Fruit fly (Drosophila melanogaster) Kc167 (cell line): ENCODE results near the gene CG42327.

Source experiments
- Myc ChIP-seq: fragments of >200 bp; optimal IDR thresholded peaks from 2 replicates; lab custom pipeline; 2017; ENCODE audit warnings: missing external identifiers
- Sin3A ChIP-seq: fragments of >200 bp; optimal IDR thresholded peaks from 2 replicates; lab custom pipeline; 2018; ENCODE audit warnings: missing external identifiers
- h ChIP-seq: fragments of >200 bp; optimal IDR thresholded peaks from 3 replicates; lab custom pipeline; 2018; ENCODE audit warnings: missing external identifiers
- insv ChIP-seq: fragments of >200 bp; optimal IDR thresholded peaks from 3 replicates; lab custom pipeline; 2018; ENCODE audit warnings: missing external identifiers
- psq ChIP-seq: fragments of >200 bp; optimal IDR thresholded peaks from 2 replicates; lab custom pipeline; 2017; ENCODE audit warnings: missing external identifiers
- ttk ChIP-seq: sonication (Bioruptor generic); optimal IDR thresholded peaks from 2 replicates; lab custom pipeline; 2017; ENCODE audit warnings: missing external identifiers

CG42327 gene

DNA sequence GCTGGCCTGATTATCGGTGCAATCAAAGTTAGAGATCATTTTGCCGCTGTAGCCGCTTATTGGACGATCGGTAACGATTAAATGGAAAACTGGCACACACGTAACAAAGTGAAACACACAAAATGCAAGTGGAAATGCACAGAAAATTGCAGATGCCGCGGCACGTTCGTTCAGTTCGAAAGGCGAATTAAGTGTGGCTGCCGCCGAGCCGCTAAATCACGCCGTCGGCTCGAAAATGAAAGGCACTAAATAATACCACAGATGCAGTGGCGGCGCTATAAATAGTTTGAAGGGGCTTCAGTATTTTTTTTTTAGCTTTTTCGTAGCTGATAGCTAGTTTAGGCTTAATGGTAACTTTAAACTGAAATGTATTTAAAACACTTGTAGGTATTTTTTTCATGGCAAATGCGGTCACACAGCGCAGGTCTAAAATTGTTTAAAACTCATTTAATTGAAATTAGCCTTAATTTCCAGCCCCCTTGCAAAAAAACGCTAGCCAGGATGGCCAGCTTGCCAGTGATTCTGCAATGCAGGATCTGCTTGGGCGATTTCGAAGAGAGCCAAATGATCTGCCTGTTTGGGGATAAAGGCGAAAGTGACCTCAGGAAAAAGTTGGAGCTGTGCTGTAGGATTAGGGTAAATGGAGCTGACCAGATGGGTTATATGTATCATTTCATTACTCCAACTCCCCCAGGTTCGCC lies 36.1 kb upstream of the CG42327 start, which contains the start of the genes Jupiter and CG14710:
Gene Jupiter (minus strand): TSS at position 198 of the 701 bp plus-strand sequence.
Gene CG14710 (plus strand): TSS at position 382 of the 701 bp plus-strand sequence.
- no peak for TF ChIP-seq psq
- no peak for TF ChIP-seq h (lab: Kevin White, UChicago)
- TF ChIP-seq insv, result no peak
- TF ChIP-seq Sin3A (lab: Kevin White, UChicago), result no peak
- TF ChIP-seq ttk (lab: Kevin White, UChicago), result no peak
- TF ChIP-seq Myc (lab: Kevin White, UChicago), result no peak

DNA sequence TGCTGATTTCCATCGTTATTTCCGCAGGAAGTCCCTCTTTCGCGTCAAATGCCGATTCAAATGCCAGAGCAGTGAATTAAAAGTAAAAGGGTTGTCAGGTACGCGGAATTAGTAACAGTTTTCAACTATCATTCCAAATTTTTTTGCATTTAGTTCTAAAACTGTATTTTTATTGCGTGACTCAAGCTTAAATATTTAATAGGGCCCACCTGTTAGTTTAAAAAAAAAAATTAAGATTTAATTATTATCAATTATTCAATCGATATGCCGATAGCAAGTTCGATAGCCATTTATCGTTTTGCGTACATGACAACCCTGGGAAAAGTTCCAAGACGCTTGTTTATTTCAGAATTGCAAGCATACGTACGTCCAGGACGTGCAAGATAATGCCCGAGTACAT lies 32.9 kb upstream of the CG42327 start, which contains the start of gene CG14711:
Gene CG14711 (plus strand): TSS at position 315 of the 400 bp plus-strand sequence.
- TF ChIP-seq h (lab: Kevin White, UChicago) (no peak), Sin3A (lab: Kevin White, UChicago) (no peak), ttk (lab: Kevin White, UChicago) (no peak), psq (no peak), Myc (lab: Kevin White, UChicago) (no peak), insv (no peak)

DNA sequence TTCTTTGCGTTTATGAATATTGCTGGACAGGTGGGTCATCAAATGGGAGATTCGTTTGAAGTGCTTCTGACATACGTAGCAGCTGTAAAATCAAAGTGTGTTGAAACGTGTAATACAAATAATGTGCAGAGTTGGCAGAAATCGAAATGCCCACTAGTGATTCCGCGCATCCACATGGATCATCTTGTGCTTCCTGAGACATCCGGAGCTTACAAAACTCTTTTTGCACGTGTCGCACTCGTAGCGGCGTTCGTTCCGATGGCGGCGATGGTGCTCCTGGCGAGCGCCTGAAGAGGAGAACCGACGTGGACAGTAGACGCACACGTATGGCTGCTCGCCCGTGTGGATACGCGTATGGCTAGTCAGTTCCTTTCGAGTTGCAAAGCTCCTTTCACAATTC lies 30.4 kb upstream of the CG42327 start, which contains the start of gene Zaf1:
Gene Zaf1 (minus strand): TSS at position 101 of the 400 bp plus-strand sequence.
- TF ChIP-seq ttk (lab: Kevin White, UChicago) (no peak), Sin3A (lab: Kevin White, UChicago) (no peak), Myc (lab: Kevin White, UChicago) (no peak), psq (no peak), insv (no peak), h (lab: Kevin White, UChicago) (no peak)

DNA sequence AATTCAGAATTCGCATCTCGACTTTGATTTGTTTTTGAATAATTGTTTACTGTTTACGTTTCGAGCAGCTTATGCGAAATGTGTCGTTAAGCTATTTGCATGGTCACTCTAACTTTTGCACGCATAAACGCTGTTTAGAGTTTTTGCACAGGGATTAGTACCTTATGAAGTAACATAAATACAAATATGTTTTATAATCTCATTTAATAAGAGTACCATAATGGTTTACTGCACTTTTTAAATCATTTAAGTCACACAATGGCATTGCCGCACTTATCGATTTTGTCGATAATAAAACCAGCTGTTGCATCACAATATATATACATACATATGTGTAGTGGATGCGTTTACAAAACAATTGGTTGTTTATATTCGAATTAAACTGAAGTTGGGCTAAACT lies 29.4 kb upstream of the CG42327 start, which contains the start of the genes CG6813 and CG18764:
Gene CG6813 (minus strand): TSS at position 68 of the 400 bp plus-strand sequence.
Gene CG18764 (plus strand): TSS at position 319 of the 400 bp plus-strand sequence.
- no peak for TF ChIP-seq insv
- no peak for TF ChIP-seq Sin3A (lab: Kevin White, UChicago)

DNA sequence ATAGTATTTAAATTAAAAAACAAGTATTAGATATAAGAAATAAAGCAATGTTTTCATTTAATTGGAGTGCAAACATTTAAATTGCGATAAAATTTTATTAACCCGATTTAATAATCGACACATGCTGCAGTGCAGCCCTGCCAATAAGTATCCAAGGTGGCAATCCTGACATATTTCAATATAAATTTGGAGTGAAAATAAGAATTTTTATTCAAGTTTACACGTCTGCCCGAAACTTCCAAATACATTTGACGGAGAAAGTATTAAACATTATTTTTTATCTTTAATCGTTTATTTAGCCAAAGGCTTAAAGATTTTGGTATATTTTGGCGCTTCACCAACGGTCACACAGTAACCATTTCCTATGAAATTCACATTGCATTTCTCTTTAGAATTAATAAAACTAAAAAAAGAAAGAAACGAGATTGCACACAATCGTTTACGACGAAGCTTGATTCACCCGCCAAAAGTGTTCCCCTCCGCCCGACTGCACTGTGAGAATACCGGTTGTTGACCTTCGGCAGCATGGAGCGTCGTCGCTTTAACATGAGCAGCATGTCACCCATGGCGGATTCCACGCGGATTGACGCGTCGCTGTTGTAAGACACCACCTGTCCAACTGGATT lies 27.4 kb upstream of the CG42327 start, which contains the start of gene CG14712:
Gene CG14712 (plus strand): TSS at position 344 of the 626 bp plus-strand sequence.
- TF ChIP-seq psq (no peak), ttk (lab: Kevin White, UChicago) (no peak), Sin3A (lab: Kevin White, UChicago) (no peak), insv (no peak), h (lab: Kevin White, UChicago) (no peak), Myc (lab: Kevin White, UChicago) (no peak)

DNA sequence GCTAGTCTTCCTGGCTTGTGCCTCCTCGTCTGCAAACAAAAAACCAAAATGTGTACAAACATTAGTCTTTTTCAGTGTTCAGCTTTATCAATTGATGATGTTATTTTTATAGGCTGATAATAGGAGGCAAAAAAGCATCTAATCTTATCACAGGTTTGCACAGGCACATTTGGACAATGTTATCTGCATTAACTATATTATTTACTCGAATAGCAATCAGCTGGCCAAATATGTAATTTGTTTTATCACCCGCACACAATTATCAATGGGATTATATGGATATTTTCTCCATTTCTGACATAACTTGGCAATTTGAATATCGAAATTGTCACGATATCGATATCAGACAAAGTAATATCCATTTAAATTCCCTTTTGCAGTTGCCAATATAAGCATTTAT lies 18.4 kb upstream of the CG42327 start:
- TF ChIP-seq insv, result no peak

DNA sequence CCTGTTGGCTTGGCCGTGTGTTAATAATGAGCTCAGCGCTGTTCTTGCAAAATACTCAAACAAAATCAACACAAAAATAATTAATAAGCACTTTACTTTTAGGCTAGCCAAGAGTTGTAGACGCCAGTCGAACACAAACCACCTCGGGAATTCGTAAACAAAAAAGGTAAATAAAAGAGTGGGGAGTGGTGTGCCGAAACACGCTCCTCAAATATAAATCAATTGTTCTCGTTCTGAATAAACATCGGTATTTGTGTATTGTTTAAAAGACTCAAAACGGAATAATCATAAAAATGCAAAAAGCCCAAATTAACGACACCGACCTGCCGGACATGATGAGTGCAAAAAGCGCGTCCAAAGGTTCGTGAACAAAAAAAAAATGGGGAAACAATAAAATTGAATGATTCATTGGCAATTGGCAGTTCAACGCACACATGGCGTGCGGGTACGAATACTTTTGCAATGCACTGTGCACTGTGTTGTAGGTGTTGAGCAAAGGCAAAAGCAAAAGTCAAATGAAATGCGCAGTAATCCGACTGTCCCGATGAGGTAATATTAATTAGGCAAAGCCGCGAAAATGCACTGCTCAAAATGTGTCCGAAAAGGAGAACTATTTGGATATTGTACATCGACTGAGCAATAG lies 15.9 kb upstream of the CG42327 start:
- TF ChIP-seq h (lab: Kevin White, UChicago) (no peak), ttk (lab: Kevin White, UChicago) (no peak), insv (no peak), psq (no peak), Sin3A (lab: Kevin White, UChicago) (no peak), Myc (lab: Kevin White, UChicago) (no peak)

DNA sequence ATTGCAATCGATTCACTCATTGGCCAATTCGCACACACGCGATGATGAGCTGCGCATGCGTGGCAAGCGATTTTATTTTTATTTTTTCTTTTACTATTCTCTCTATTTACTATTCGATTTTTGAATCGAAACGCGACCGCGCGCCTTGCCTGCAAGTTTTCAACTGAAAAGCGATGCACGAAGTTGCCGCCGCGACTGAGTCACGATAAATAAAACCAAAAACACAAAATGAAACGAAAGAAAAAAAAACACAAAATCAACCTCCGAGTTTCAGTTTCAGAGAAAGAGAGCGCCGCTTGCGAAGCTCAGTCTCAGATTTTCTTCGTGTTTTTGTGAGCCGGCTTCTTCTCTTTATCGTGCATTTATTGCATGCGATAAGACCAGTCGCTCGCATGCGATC lies 9.1 kb upstream of the CG42327 start:
- no peak for TF ChIP-seq Sin3A (lab: Kevin White, UChicago)
- no peak for TF ChIP-seq Myc (lab: Kevin White, UChicago)
- no peak for TF ChIP-seq h (lab: Kevin White, UChicago)
- TF ChIP-seq insv, result no peak

DNA sequence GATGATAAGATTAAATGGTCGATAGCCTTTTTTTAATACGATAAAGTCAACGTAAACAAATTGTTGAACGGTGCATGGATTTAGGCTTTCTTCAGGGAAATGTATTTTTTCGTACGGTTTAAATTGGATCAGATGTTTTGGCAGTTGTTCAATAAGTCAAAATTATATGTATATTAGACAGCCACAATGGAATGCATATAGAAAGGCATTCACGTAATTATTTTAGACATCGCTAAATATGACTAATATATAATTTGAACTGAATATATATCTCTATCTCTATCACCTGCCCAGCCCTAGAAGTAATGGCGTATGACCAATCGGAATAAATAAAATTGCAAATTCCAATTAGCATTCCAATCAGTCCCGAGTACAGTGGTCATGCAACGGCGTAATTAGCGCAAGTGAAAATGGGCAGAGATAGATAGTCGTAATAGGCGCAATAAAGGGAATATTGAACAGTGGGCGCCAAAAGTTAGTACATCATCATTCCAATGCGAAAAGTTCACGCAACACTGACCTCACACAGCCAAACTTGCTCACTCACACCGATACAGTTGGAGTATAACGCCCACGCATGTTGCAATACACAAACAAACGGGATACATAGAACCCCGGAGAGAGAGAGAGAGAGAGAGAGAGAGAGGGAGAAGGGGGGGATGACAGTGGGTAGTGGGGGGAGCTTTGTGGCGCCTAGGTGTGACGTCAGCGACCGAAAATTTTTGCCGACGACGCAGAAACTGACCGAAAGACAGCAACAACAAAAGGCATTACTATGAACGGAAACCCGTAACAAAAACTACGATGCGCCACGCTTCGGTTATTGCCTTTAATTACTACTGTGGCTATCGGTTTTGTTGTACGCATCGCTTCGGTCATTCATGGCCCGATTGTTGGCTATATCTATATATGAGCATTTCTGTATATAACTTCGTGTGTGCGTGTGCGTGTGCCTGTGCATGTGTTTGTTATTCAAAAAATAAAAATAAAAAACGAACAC lies 7.3 kb upstream of the CG42327 start:
- TF ChIP-seq Sin3A (lab: Kevin White, UChicago) (no peak), Myc (lab: Kevin White, UChicago) (no peak), insv (no peak), psq (no peak), ttk (lab: Kevin White, UChicago) (no peak), h (lab: Kevin White, UChicago) (no peak)

DNA sequence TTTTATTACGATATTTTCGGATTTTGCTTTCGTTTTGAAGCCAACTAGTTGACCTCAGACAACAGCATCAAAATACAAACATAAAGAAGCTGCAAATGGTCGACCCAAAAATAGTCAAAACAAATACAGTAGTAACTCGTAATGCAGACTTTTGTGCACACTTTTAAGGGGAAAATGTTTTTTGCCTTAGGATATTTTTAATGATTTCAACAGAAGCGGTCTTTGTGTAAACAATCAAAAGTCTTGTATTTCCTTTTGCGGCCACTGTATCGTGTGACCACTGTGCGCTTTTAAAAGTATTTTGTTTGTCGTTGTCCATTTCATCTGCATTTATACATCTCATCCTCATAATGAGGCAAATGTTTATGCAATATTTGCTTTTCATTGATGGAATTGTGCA lies 6.5 kb upstream of the CG42327 start:
- TF ChIP-seq h (lab: Kevin White, UChicago) (no peak), ttk (lab: Kevin White, UChicago) (no peak), Myc (lab: Kevin White, UChicago) (no peak), psq (no peak), insv (no peak), Sin3A (lab: Kevin White, UChicago) (no peak)
